Worm (Caenorhabditis elegans): ENCODE data around the gene F28H6.8.

Gene F28H6.8

DNA sequence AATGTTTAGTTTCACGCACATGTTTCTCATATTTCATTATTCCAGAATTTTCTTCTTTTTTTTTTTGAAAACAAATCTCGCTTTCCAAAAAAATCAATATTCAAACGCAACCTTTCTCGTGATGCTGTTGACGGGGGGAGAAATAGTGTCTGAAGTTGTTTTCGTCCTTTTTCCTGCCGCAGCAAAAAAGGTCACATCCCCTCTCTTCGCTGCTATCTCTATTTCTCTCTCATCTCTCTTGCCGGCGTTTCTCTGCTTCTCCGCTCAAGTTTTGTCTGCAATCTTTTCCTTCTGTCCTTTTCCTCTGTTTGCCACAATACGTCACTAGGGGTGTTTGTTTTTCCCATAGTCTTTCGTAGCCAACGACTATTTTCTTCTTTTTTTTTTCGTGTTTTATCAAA lies 12.6 kb upstream of the F28H6.8 start (continued):
- no peak for TF ChIP-seq lsl-1 (GFP tag; optimal IDR thresholded peaks at IDR 0.05)
- TF ChIP-seq T07F8.4 (tag; optimal IDR thresholded peaks at IDR 0.05): no peak
- peak; percentile 81 for TF ChIP-seq lin-40 (tag; optimal IDR thresholded peaks at IDR 0.05)
- TF ChIP-seq F55B11.4 (tag; optimal IDR thresholded peaks at IDR 0.05; ENCODE audit: borderline replicate concordance, insufficient read depth): no peak
- no peak for TF ChIP-seq lsy-27 (tag; optimal IDR thresholded peaks at IDR 0.05; ENCODE audit: borderline replicate concordance, insufficient read depth)
- TF ChIP-seq aptf-2 (GFP tag; conservative IDR thresholded peaks at IDR 0.05): no peak
- no peak for TF ChIP-seq egl-44 (GFP tag; IDR thresholded peaks at IDR 0.05)
- TF ChIP-seq ccch-3 (GFP tag; optimal IDR thresholded peaks at IDR 0.05): no peak
- no peak for TF ChIP-seq madf-6 (GFP tag; IDR thresholded peaks at IDR 0.05)
- no peak for TF ChIP-seq attf-3 (GFP tag; conservative IDR thresholded peaks at IDR 0.05)
- peak; percentile 68 for TF ChIP-seq somi-1 (GFP tag; optimal IDR thresholded peaks at IDR 0.05)
- no peak for TF ChIP-seq hlh-26 (GFP tag; conservative IDR thresholded peaks at IDR 0.05)
- peak; percentile 52 for TF ChIP-seq tbp1 (GFP tag; optimal IDR thresholded peaks at IDR 0.05)
- TF ChIP-seq pha-4 (tag; optimal IDR thresholded peaks at IDR 0.05): peak; percentile 17
- TF ChIP-seq akir-1 (GFP tag; optimal IDR thresholded peaks at IDR 0.05): no peak
- TF ChIP-seq K11D2.4 (GFP tag; IDR thresholded peaks at IDR 0.05): peak; percentile 70
- no peak for TF ChIP-seq D2030.7 (GFP tag; IDR thresholded peaks at IDR 0.05)
- TF ChIP-seq snpc-1.3 (tag; optimal IDR thresholded peaks at IDR 0.05; ENCODE audit: insufficient read depth): no peak
- no peak for TF ChIP-seq F10E7.11 (tag; optimal IDR thresholded peaks at IDR 0.05)
- TF ChIP-seq Y79H2A.3 (GFP tag; conservative IDR thresholded peaks at IDR 0.05): no peak
- TF ChIP-seq F49E8.2 (tag; optimal IDR thresholded peaks at IDR 0.05; ENCODE audit: insufficient read depth): no peak
- peak; percentile 69 for TF ChIP-seq F23B12.7 (tag; optimal IDR thresholded peaks at IDR 0.05; ENCODE audit: insufficient read depth)
- no peak for TF ChIP-seq rcor-1 (GFP tag; IDR thresholded peaks at IDR 0.05)
- TF ChIP-seq snpc-1.1 (tag; optimal IDR thresholded peaks at IDR 0.05; ENCODE audit: insufficient read depth): no peak
- TF ChIP-seq tbx-9 (tag; optimal IDR thresholded peaks at IDR 0.05; ENCODE audit: borderline replicate concordance): no peak
- no peak for TF ChIP-seq F37B4.10 (GFP tag; IDR thresholded peaks at IDR 0.05)
- TF ChIP-seq rec-8 (tag; optimal IDR thresholded peaks at IDR 0.05): no peak
- no peak for TF ChIP-seq Y95B8A.8 (GFP tag; IDR thresholded peaks at IDR 0.05)
- TF ChIP-seq ceh-79 (tag; optimal IDR thresholded peaks at IDR 0.05): no peak
- TF ChIP-seq dox-1 (GFP tag; IDR thresholded peaks at IDR 0.05): peak; percentile 52; the same call in 1 of the 2 replicates
- no peak for TF ChIP-seq lin-35 (GFP tag; optimal IDR thresholded peaks at IDR 0.05)
- no peak for TF ChIP-seq madf-8 (GFP tag; conservative IDR thresholded peaks at IDR 0.05)
- TF ChIP-seq ztf-3 (GFP tag; optimal IDR thresholded peaks at IDR 0.05): no peak
- no peak for TF ChIP-seq nhr-90 (tag; optimal IDR thresholded peaks at IDR 0.05)
- TF ChIP-seq atf-7 (tag; optimal IDR thresholded peaks at IDR 0.05): no peak
- TF ChIP-seq ztf-25 (GFP tag; IDR thresholded peaks at IDR 0.05): no peak
- no peak for TF ChIP-seq Y67H2A.10 (GFP tag; conservative IDR thresholded peaks at IDR 0.05)
- TF ChIP-seq ZK185.1 (tag; optimal IDR thresholded peaks at IDR 0.05; ENCODE audit: poor library complexity, severe bottlenecking): peak; percentile 11
- peak; percentile 67; the same call in 1 of the 2 replicates for TF ChIP-seq hmg-1.2 (GFP tag; IDR thresholded peaks at IDR 0.05)
- no peak for TF ChIP-seq B0019.2 (GFP tag; conservative IDR thresholded peaks at IDR 0.05)
- no peak for TF ChIP-seq bed-2 (GFP tag; IDR thresholded peaks at IDR 0.05)
- TF ChIP-seq ceh-40 (GFP tag; IDR thresholded peaks at IDR 0.05): no peak
- TF ChIP-seq zfh-2 (GFP tag; conservative IDR thresholded peaks at IDR 0.05): peak; percentile 75
- TF ChIP-seq repo-1 (tag; optimal IDR thresholded peaks at IDR 0.05): no peak
- TF ChIP-seq him-1 (tag; optimal IDR thresholded peaks at IDR 0.05): no peak
- no peak for TF ChIP-seq attf-6 (GFP tag; IDR thresholded peaks at IDR 0.05)
- TF ChIP-seq ztf-26 (tag; optimal IDR thresholded peaks at IDR 0.05): peak; percentile 70
